Worm (Caenorhabditis elegans) whole organism, L1 larva: Measurements from ENCODE around the gene fmi-1.

Experiments used
- C04F5.9 ChIP-seq: sonication (generic microtip); optimal IDR thresholded peaks from 2 replicates; lab custom pipeline; 2016; ENCODE audit warnings: missing genetic modification characterization, missing compliant biosample characterization
- C16A3.4 ChIP-seq: fragments of 150-350 bp; optimal IDR thresholded peaks from 2 replicates; lab custom pipeline; 2014; ENCODE audit warnings: missing biosample characterization, missing genetic modification characterization
- C34B4.2 ChIP-seq: sonication (generic microtip); optimal IDR thresholded peaks from 2 replicates; lab custom pipeline; 2017; ENCODE audit warnings: mild to moderate bottlenecking, missing genetic modification characterization, missing compliant biosample characterization
- Y116A8C.19 ChIP-seq: sonication (generic microtip); optimal IDR thresholded peaks from 2 replicates; lab custom pipeline; 2016; ENCODE audit warnings: missing compliant biosample characterization, missing genetic modification characterization, borderline replicate concordance
- aha-1 ChIP-seq: fragments of 150-350 bp; optimal IDR thresholded peaks from 2 replicates; lab custom pipeline; 2014; ENCODE audit warnings: missing biosample characterization, missing genetic modification characterization
- efl-1 ChIP-seq, 4 experiments: fragments of 150-350 bp; optimal IDR thresholded peaks in 3 of 4; peaks in 1 of 4; 1 replicate in 1 of 4; 2 replicates in 3 of 4; lab custom pipeline; 2014; ENCODE audit warnings: missing biosample characterization in 2 of 4, missing genetic modification characterization in 2 of 4, missing genetic modification reagents in 2 of 4
- efl-3 ChIP-seq: fragments of 200-800 bp; sonication (Bioruptor generic); optimal IDR thresholded peaks from 2 replicates; lab custom pipeline; 2018; ENCODE audit warnings: mild to moderate bottlenecking, missing genetic modification characterization, missing compliant biosample characterization
- elt-2 ChIP-seq: sonication (generic microtip); optimal IDR thresholded peaks from 2 replicates; lab custom pipeline; 2016; ENCODE audit warnings: missing genetic modification characterization, mild to moderate bottlenecking, inconsistent platforms, missing compliant biosample characterization, missing genetic modification reagents
- ets-5 ChIP-seq: fragments of 200-800 bp; sonication (Bioruptor generic); IDR thresholded peaks from 2 replicates; pipeline ENCODE4 v1.3.6; 2022; ENCODE audit warnings: missing genetic modification characterization, missing compliant biosample characterization
- fkh-10 ChIP-seq: sonication (generic microtip); optimal IDR thresholded peaks from 2 replicates; lab custom pipeline; 2017; ENCODE audit warnings: missing biosample characterization, missing genetic modification reagents, missing genetic modification characterization
- fos-1 ChIP-seq: fragments of 150-350 bp; optimal IDR thresholded peaks from 2 replicates; lab custom pipeline; 2014; ENCODE audit warnings: missing biosample characterization, missing genetic modification characterization
- hpl-2 ChIP-seq: fragments of 150-350 bp; optimal IDR thresholded peaks from 2 replicates; lab custom pipeline; 2014; ENCODE audit warnings: missing biosample characterization, missing genetic modification reagents, missing genetic modification characterization
- lin-13 ChIP-seq: fragments of 150-350 bp; optimal IDR thresholded peaks from 2 replicates; lab custom pipeline; 2014; ENCODE audit warnings: missing biosample characterization, missing genetic modification reagents, missing genetic modification characterization
- lin-14 ChIP-seq: fragments of 200-800 bp; sonication (Bioruptor generic); optimal IDR thresholded peaks from 2 replicates; lab custom pipeline; 2018; ENCODE audit warnings: mild to moderate bottlenecking, missing genetic modification characterization, moderate library complexity, missing compliant biosample characterization
- lin-15B ChIP-seq: fragments of 150-350 bp; sonication (generic microtip); optimal IDR thresholded peaks from 3 replicates; lab custom pipeline; 2014; ENCODE audit warnings: missing biosample characterization, missing genetic modification characterization
- lin-35 ChIP-seq, 2 experiments: fragments of 150-350 bp; optimal IDR thresholded peaks; 2 replicates each; lab custom pipeline; 2014; ENCODE audit warnings: missing biosample characterization in 2 of 2, missing genetic modification characterization in 2 of 2, missing genetic modification reagents in 2 of 2
- lir-3 ChIP-seq: sonication (generic microtip); optimal IDR thresholded peaks from 2 replicates; lab custom pipeline; 2016; ENCODE audit warnings: mild to moderate bottlenecking, missing genetic modification characterization, moderate library complexity, missing compliant biosample characterization; ENCODE audit not compliant: poor library complexity
- lsy-2 ChIP-seq, 2 experiments: fragments of 150-350 bp; optimal IDR thresholded peaks; 2 replicates each; lab custom pipeline; 2014; ENCODE audit warnings: missing biosample characterization in 2 of 2, missing genetic modification characterization in 2 of 2
- mdl-1 ChIP-seq, 2 experiments: fragments of 150-350 bp; optimal IDR thresholded peaks; 2 replicates each; lab custom pipeline; 2014 to 2017; ENCODE audit warnings: missing biosample characterization in 2 of 2, missing genetic modification characterization in 2 of 2, inconsistent platforms in 1 of 2
- nhr-11 ChIP-seq: fragments of 150-350 bp; optimal IDR thresholded peaks from 2 replicates; lab custom pipeline; 2014; ENCODE audit warnings: missing biosample characterization, missing genetic modification characterization
- nhr-28 ChIP-seq: fragments of 150-350 bp; optimal IDR thresholded peaks from 2 replicates; lab custom pipeline; 2014; ENCODE audit warnings: missing biosample characterization, missing genetic modification characterization
- nhr-76 ChIP-seq: sonication (generic microtip); optimal IDR thresholded peaks from 2 replicates; lab custom pipeline; 2017; ENCODE audit warnings: missing biosample characterization, missing genetic modification characterization
- nhr-84 ChIP-seq: sonication (generic microtip); optimal IDR thresholded peaks from 2 replicates; lab custom pipeline; 2017; ENCODE audit warnings: missing biosample characterization, missing genetic modification characterization
- nhr-85 ChIP-seq: sonication (generic microtip); peaks from one replicate; lab custom pipeline; 2016; ENCODE audit warnings: missing genetic modification characterization, inconsistent platforms, missing compliant biosample characterization
- nhr-90 ChIP-seq: sonication (generic microtip); optimal IDR thresholded peaks from 2 replicates; lab custom pipeline; 2016; ENCODE audit warnings: mild to moderate bottlenecking, missing genetic modification characterization, missing compliant biosample characterization; ENCODE audit not compliant: poor library complexity
- pag-3 ChIP-seq: sonication (generic microtip); optimal IDR thresholded peaks from 2 replicates; lab custom pipeline; 2017; ENCODE audit warnings: missing genetic modification characterization, mild to moderate bottlenecking, missing compliant biosample characterization, antibody characterized with exemption, borderline replicate concordance; ENCODE audit not compliant: insufficient read depth
- snpc-4 ChIP-seq: fragments of 150-350 bp; optimal IDR thresholded peaks from 2 replicates; lab custom pipeline; 2014; ENCODE audit warnings: missing biosample characterization, missing genetic modification characterization
- sup-37 ChIP-seq: fragments of 200-800 bp; sonication (Bioruptor generic); optimal IDR thresholded peaks from 2 replicates; lab custom pipeline; 2018; ENCODE audit warnings: mild to moderate bottlenecking, missing genetic modification characterization, missing compliant biosample characterization
- swsn-7 ChIP-seq: sonication (generic microtip); optimal IDR thresholded peaks from 2 replicates; lab custom pipeline; 2016; ENCODE audit warnings: missing genetic modification characterization, missing compliant biosample characterization
- unc-30 ChIP-seq: sonication (generic microtip); optimal IDR thresholded peaks from 2 replicates; lab custom pipeline; 2017; ENCODE audit warnings: missing biosample characterization, missing genetic modification characterization
- unc-86 ChIP-seq: sonication (generic microtip); optimal IDR thresholded peaks from 2 replicates; lab custom pipeline; 2016; ENCODE audit warnings: missing genetic modification characterization, missing compliant biosample characterization
- unc-98 ChIP-seq: fragments of 200-800 bp; sonication (Bioruptor generic); IDR thresholded peaks from 2 replicates; pipeline ENCODE4 v1.3.6; 2022; ENCODE audit warnings: missing genetic modification characterization, missing compliant biosample characterization
- vab-15 ChIP-seq: sonication (generic microtip); optimal IDR thresholded peaks from 2 replicates; lab custom pipeline; 2017; ENCODE audit warnings: missing genotype, mild to moderate bottlenecking, missing genetic modification characterization, missing compliant biosample characterization
- zip-4 ChIP-seq: fragments of 200-800 bp; sonication (Bioruptor generic); optimal IDR thresholded peaks from 2 replicates; lab custom pipeline; 2018; ENCODE audit warnings: mild to moderate bottlenecking, missing genetic modification characterization, moderate library complexity, missing compliant biosample characterization
- ztf-11 ChIP-seq, 2 experiments: sonication (generic microtip); optimal IDR thresholded peaks; 2 replicates each; lab custom pipeline; 2016 to 2017; ENCODE audit warnings: missing genetic modification characterization in 2 of 2, missing biosample characterization in 1 of 2, missing compliant biosample characterization in 1 of 2
- ztf-4 ChIP-seq: fragments of 150-350 bp; optimal IDR thresholded peaks from 2 replicates; lab custom pipeline; 2014; ENCODE audit warnings: missing biosample characterization, missing genetic modification characterization

fmi-1 gene

ce11 chrV:13061836-13062235 lies 43.0 kb downstream of the fmi-1 start, which contains the start of gene F42E8.1:
TSS of gene F42E8.1 (plus strand) at chrV:13062136.
- no peak for TF ChIP-seq efl-3 (GFP tag; lab: Kevin White, UChicago)
- TF ChIP-seq nhr-90 (tag; lab: Kevin White, UChicago) = no peak
- TF ChIP-seq snpc-4 (tag; lab: Kevin White, UChicago) = no peak
- no peak for TF ChIP-seq sup-37 (GFP tag; lab: Kevin White, UChicago)
- no peak for TF ChIP-seq ets-5 (GFP tag; lab: Robert Waterston, UW)
- no peak for TF ChIP-seq mdl-1 (tag; optimal IDR thresholded peaks at IDR 0.05; lab: Kevin White, UChicago)
- no peak for TF ChIP-seq hpl-2
- TF ChIP-seq, all 84 proteins: peak for 0

ce11 chrV:13063402-13063801 lies 44.5 kb downstream of the fmi-1 start:
- TF ChIP-seq efl-1 (optimal IDR thresholded peaks at IDR 0.05; lab: Kevin White, UChicago) (no peak), efl-1 (GFP tag; optimal IDR thresholded peaks at IDR 0.05 in 1 of 2; lab: Kevin White, UChicago) (no peak), nhr-76 (tag; lab: Kevin White, UChicago) (no peak), C04F5.9 (no peak), Y116A8C.19 (tag; lab: Kevin White, UChicago) (no peak), pag-3 (tag; lab: Kevin White, UChicago) (no peak), lir-3 (tag; lab: Kevin White, UChicago) (no peak), mdl-1 (tag; optimal IDR thresholded peaks at IDR 0.05; lab: Kevin White, UChicago) (no peak), unc-98 (GFP tag; lab: Robert Waterston, UW) (no peak), lin-13 (GFP tag; lab: Kevin White, UChicago) (no peak), elt-2 (no peak), ztf-4 (tag; lab: Kevin White, UChicago) (no peak), nhr-90 (tag; lab: Kevin White, UChicago) (no peak), nhr-11 (tag; lab: Kevin White, UChicago) (no peak), lin-35 (GFP tag; optimal IDR thresholded peaks at IDR 0.05; lab: Kevin White, UChicago) (no peak), nhr-84 (tag; lab: Kevin White, UChicago) (no peak), efl-3 (GFP tag; lab: Kevin White, UChicago) (no peak), nhr-28 (tag; lab: Kevin White, UChicago) (no peak)
- TF ChIP-seq, all 84 proteins: peak for 0

- no peak for TF ChIP-seq Y116A8C.19 (tag; lab: Kevin White, UChicago)
- TF ChIP-seq C16A3.4 (tag; lab: Kevin White, UChicago) = no peak
- no peak for TF ChIP-seq lin-14
- no peak for TF ChIP-seq unc-30 (tag; lab: Kevin White, UChicago)
- TF ChIP-seq lin-15B (tag; lab: Kevin White, UChicago) = no peak
- TF ChIP-seq fos-1 (tag; lab: Kevin White, UChicago) = no peak
- TF ChIP-seq nhr-85 (tag; lab: Kevin White, UChicago) = no peak
- no peak for TF ChIP-seq C34B4.2 (tag; lab: Kevin White, UChicago)
- TF ChIP-seq snpc-4 (tag; lab: Kevin White, UChicago) = no peak
- TF ChIP-seq lin-35 (GFP tag; optimal IDR thresholded peaks at IDR 0.05; lab: Kevin White, UChicago) = no peak
- TF ChIP-seq fkh-10 (GFP tag; lab: Kevin White, UChicago) = no peak
- no peak for TF ChIP-seq lsy-2 (tag; optimal IDR thresholded peaks at IDR 0.05; lab: Kevin White, UChicago)
These were observed 45.3 kb downstream of the fmi-1 start for ce11 chrV:13064164-13064563.

- TF ChIP-seq unc-86 (tag; lab: Kevin White, UChicago) (peak; percentile 47), swsn-7 (tag; lab: Kevin White, UChicago) (no peak), ztf-11 (tag; optimal IDR thresholded peaks at IDR 0.05; lab: Kevin White, UChicago) (no peak), vab-15 (tag; lab: Kevin White, UChicago) (no peak), lin-14 (peak; percentile 23), zip-4 (GFP tag; lab: Kevin White, UChicago) (no peak), aha-1 (tag; lab: Kevin White, UChicago) (no peak)
These were observed 51.4 kb downstream of the fmi-1 start for ce11 chrV:13070278-13070677.
